Worm (Caenorhabditis elegans): ENCODE results near the gene smf-1.

Gene smf-1

DNA sequence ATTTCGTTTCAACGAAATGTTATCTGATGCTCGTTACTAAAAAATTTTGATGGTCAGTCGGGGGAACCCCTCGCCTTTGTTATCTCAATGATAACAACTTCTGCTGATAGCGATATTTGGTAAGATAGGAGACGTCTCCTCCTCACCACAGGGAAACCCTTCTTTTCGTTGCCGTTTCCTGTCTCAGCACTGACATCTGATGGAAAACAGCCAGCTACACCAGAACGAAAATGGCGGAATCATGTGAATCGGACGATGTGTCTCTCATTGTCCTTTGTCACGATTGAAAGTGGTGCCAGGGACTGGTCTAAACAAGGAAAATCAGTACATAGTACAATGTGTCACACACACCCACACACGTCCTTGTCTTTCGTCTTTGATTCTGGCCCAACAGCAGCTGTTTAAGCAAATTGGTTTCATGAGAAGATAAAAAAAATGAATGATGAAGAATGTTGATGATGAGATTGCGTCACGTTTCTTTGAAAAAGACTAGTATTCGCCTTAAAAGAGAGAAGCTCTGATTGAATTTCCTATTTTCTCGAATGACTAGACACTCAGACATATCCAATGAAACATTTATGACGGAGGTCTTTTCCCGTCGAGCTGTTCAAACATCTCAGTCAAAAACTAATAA is 13.6 kb upstream of the smf-1 start:
- TF ChIP-seq snpc-4 (tag; optimal IDR thresholded peaks at IDR 0.05) (no peak), unc-120 (tag; optimal IDR thresholded peaks at IDR 0.05; ENCODE audit: poor library complexity, severe bottlenecking) (no peak), ces-1 (GFP tag; optimal IDR thresholded peaks at IDR 0.05) (peak; percentile 35), elt-1 (tag; optimal IDR thresholded peaks at IDR 0.05; ENCODE audit: borderline replicate concordance, insufficient read depth) (peak; percentile 9), nhr-12 (tag; optimal IDR thresholded peaks at IDR 0.05) (no peak), ztf-11 (tag; optimal IDR thresholded peaks at IDR 0.05) (no peak), elt-3 (tag; optimal IDR thresholded peaks at IDR 0.05) (peak; percentile 83)

DNA sequence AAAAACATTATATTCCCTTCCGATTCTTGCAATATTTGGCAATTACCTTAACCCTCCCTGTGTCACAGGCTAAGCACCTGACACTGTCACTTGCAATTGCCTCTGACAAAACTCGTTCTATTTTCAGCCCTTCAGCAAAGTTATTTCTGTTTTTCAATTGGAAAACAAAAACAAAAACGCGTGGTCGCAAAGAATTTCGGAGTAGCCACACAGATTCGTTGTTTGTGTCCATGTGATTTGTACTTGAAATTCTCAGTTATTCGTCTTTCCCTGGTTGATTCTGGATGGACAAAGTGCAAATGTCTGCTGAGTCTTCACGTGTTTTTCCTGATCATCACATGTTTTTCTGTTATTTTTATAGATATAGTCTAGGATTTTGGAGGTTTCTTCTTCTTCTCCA is 12.6 kb upstream of the smf-1 start:
- no peak for TF ChIP-seq ceh-83 (GFP tag; optimal IDR thresholded peaks at IDR 0.05)
- TF ChIP-seq nhr-28 (tag; optimal IDR thresholded peaks at IDR 0.05), result no peak
- TF ChIP-seq unc-120 (tag; optimal IDR thresholded peaks at IDR 0.05; ENCODE audit: poor library complexity, severe bottlenecking), result no peak
- no peak for TF ChIP-seq tbx-8 (GFP tag; optimal IDR thresholded peaks at IDR 0.05)
- no peak for TF ChIP-seq elt-1 (tag; optimal IDR thresholded peaks at IDR 0.05; ENCODE audit: borderline replicate concordance, insufficient read depth)
- no peak for TF ChIP-seq bed-3 (GFP tag; optimal IDR thresholded peaks at IDR 0.05)
- TF ChIP-seq M03D4.4 (tag; optimal IDR thresholded peaks at IDR 0.05), result no peak
- TF ChIP-seq drap-1 (GFP tag; optimal IDR thresholded peaks at IDR 0.05), result no peak
- TF ChIP-seq ceh-43 (GFP tag; optimal IDR thresholded peaks at IDR 0.05), result no peak
- TF ChIP-seq unc-39 (tag; optimal IDR thresholded peaks at IDR 0.05), result no peak
- no peak for TF ChIP-seq lin-32 (GFP tag; optimal IDR thresholded peaks at IDR 0.05)
- TF ChIP-seq snpc-4 (tag; optimal IDR thresholded peaks at IDR 0.05), result no peak
- TF ChIP-seq nhr-76 (tag; optimal IDR thresholded peaks at IDR 0.05), result no peak
- no peak for TF ChIP-seq cnd-1 (tag; optimal IDR thresholded peaks at IDR 0.05)
- no peak for TF ChIP-seq unc-62 (GFP tag; optimal IDR thresholded peaks at IDR 0.05)
- TF ChIP-seq mep-1 (tag; optimal IDR thresholded peaks at IDR 0.05), result no peak
- no peak for TF ChIP-seq nhr-2 (tag; optimal IDR thresholded peaks at IDR 0.05)
- TF ChIP-seq ces-1 (GFP tag; optimal IDR thresholded peaks at IDR 0.05), result no peak

DNA sequence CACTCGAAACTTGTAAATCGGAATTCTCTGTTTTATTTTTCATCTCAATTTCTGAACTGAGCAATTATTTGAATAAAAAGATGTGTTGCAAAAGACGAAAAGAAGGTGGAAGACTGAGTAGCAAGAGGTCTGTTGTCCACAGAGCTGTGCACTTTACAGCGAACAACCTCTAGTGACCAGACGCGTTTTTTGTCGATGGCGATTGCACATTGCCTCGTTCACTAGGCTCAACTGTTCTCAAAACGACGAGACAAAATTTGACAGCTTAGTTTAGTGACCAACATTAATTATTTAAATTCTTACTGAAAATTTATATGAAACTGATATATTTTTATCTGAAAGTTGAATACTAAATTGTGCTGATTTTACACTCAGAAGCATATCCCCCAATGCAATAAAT is 10.3 kb upstream of the smf-1 start, which contains the start of gene R03E9.2:
R03E9.2 (minus strand) TSS at position 101 of the 400 bp plus-strand sequence.
- TF ChIP-seq unc-62 (GFP tag; optimal IDR thresholded peaks at IDR 0.05) (no peak), hlh-1 (tag; optimal IDR thresholded peaks at IDR 0.05) (peak; percentile 84)

DNA sequence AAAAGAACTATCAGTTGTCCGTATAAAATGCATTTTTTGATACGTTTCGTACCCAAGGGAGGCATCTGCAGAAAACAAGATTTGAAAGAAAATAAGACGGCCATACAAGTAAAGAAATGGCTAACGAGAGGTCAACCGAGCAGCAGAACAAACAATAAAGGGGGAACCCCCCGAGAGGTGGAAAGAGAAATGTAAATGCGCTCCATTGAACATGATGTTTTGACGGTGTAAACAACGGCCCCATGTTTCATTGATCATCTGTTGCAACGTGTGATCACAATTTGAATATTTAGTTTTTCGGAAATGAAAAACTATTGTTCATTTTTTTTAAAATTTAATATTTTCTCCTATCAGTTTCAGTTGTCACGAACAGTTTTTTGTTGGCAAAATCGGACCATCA is 6.7 kb upstream of the smf-1 start, which contains the start of gene K11G12.6:
K11G12.6 (minus strand) TSS at position 65 of the 400 bp plus-strand sequence.
- TF ChIP-seq nhr-237 (tag; optimal IDR thresholded peaks at IDR 0.05) (peak; percentile 13), pha-4 (tag; optimal IDR thresholded peaks at IDR 0.05) (peak; percentile 73), M03D4.4 (tag; optimal IDR thresholded peaks at IDR 0.05) (no peak)

DNA sequence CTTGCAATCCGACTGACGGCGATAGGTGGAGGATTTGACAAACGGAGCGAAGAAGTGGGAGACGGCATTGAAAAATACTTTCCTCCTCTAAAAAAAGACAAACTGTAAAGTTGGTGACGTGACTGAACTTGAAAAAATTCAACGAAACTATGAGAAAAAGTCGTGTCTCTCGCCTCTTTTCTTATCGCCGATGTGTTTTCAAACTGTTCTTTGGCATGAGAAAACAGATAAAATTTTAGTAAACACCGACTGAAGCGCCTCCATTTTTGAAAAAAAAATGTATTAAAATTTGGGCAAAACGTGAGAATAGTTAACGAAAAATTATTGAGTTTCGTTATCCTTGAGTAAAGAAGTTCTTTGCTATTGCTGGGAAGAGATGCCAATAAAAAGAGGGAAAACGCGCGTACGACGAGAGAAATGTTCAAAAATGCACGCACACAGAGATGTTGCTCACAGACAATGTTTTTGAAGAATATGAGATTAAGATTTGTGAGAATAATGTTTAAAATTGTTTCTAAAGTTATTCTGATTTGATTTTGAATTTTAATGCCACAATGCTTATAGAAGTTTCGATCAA is 6.0 kb upstream of the smf-1 start:
- TF ChIP-seq blmp-1 (tag; optimal IDR thresholded peaks at IDR 0.05), result no peak
- TF ChIP-seq ceh-83 (GFP tag; optimal IDR thresholded peaks at IDR 0.05), result no peak
- no peak for TF ChIP-seq sem-2 (GFP tag; optimal IDR thresholded peaks at IDR 0.05)
- TF ChIP-seq pha-4 (tag; optimal IDR thresholded peaks at IDR 0.05), result no peak
- TF ChIP-seq nhr-76 (tag; optimal IDR thresholded peaks at IDR 0.05), result no peak
- TF ChIP-seq M03D4.4 (tag; optimal IDR thresholded peaks at IDR 0.05), result no peak
- TF ChIP-seq unc-39 (tag; optimal IDR thresholded peaks at IDR 0.05), result no peak
- no peak for TF ChIP-seq unc-62 (GFP tag; optimal IDR thresholded peaks at IDR 0.05)
- TF ChIP-seq ceh-39 (tag; optimal IDR thresholded peaks at IDR 0.05), result no peak
- no peak for TF ChIP-seq lin-13 (tag; optimal IDR thresholded peaks at IDR 0.05)
- TF ChIP-seq unc-120 (tag; optimal IDR thresholded peaks at IDR 0.05; ENCODE audit: poor library complexity, severe bottlenecking), result no peak
- TF ChIP-seq nhr-28 (tag; optimal IDR thresholded peaks at IDR 0.05), result no peak
- no peak for TF ChIP-seq tbx-8 (GFP tag; optimal IDR thresholded peaks at IDR 0.05)

DNA sequence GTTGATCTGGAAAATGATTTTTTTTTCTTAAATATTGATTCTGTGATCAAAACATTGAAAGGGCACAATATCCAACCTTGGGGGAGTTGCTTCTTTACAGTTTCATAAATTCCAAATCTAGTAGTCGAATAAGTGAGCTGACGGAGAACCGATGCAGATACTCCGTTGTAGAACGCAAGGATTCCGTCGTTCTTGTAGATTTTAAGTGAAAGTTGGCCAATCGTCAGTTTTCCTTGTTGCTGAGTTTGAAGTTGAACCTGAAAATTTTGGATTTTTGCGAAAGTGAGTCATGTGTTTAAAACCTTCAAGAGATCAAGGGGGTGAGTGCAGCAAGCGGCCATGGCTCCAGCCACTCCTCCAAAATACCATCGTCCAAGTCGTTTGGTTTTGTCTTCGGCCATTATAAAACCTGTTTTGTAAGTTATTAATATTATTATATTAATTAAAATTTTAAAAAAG is 2.4 kb upstream of the smf-1 start, which contains the start of gene slc-25A10:
slc-25A10 (minus strand) TSS at position 409 of the 459 bp plus-strand sequence.
- TF ChIP-seq zip-8 (tag; optimal IDR thresholded peaks at IDR 0.05) (no peak), nhr-237 (tag; optimal IDR thresholded peaks at IDR 0.05) (no peak), bed-3 (GFP tag; optimal IDR thresholded peaks at IDR 0.05) (no peak), mep-1 (tag; optimal IDR thresholded peaks at IDR 0.05) (no peak), pha-4 (tag; optimal IDR thresholded peaks at IDR 0.05) (no peak), ztf-11 (tag; optimal IDR thresholded peaks at IDR 0.05) (no peak), mab-5 (tag; optimal IDR thresholded peaks at IDR 0.05) (no peak), lsy-2 (tag; optimal IDR thresholded peaks at IDR 0.05) (no peak), mls-2 (tag; optimal IDR thresholded peaks at IDR 0.05) (no peak), tbx-8 (GFP tag; optimal IDR thresholded peaks at IDR 0.05) (no peak), ceh-43 (GFP tag; optimal IDR thresholded peaks at IDR 0.05) (no peak), nhr-12 (tag; optimal IDR thresholded peaks at IDR 0.05) (no peak), flh-1 (GFP tag; optimal IDR thresholded peaks at IDR 0.05) (no peak)

Data from whole organism, mixed stage, embryonic.